Fruit fly (Drosophila melanogaster) whole organism, prepupa: Measurements from ENCODE around the gene CG11349.

Source experiments
- Blimp-1 ChIP-seq: fragments of 200-800 bp; sonication (Bioruptor generic); optimal IDR thresholded peaks from 3 replicates; lab custom pipeline; 2017; ENCODE audit warnings: missing biosample characterization, missing genetic modification characterization, mild to moderate bottlenecking, moderate library complexity, missing genetic modification reagents
- CG10631 ChIP-seq: fragments of 200-800 bp; sonication (Bioruptor generic); optimal IDR thresholded peaks from 2 replicates; lab custom pipeline; 2016; ENCODE audit warnings: missing biosample characterization, missing genetic modification characterization
- CG10669 ChIP-seq: fragments of 200-800 bp; sonication (Bioruptor generic); optimal IDR thresholded peaks from 3 replicates; lab custom pipeline; 2018; ENCODE audit warnings: missing biosample characterization, mild to moderate bottlenecking, missing genetic modification characterization, moderate library complexity
- CG11902 ChIP-seq: fragments of 200-800 bp; sonication (Bioruptor generic); optimal IDR thresholded peaks from 3 replicates; lab custom pipeline; 2016; ENCODE audit warnings: missing biosample characterization, missing genetic modification characterization
- CG15336 ChIP-seq: fragments of 200-800 bp; sonication (Bioruptor generic); IDR thresholded peaks from 2 replicates; pipeline ENCODE4 v1.3.6; 2022; ENCODE audit warnings: missing biosample characterization, missing genetic modification characterization
- CG1621 ChIP-seq: fragments of 200-800 bp; sonication (Bioruptor generic); optimal IDR thresholded peaks from 3 replicates; lab custom pipeline; 2018; ENCODE audit warnings: missing biosample characterization, mild to moderate bottlenecking, missing genetic modification characterization
- CG16779 ChIP-seq: fragments of 200-800 bp; sonication (Bioruptor generic); optimal IDR thresholded peaks from 3 replicates; lab custom pipeline; 2017; ENCODE audit warnings: missing biosample characterization, mild to moderate bottlenecking, missing genetic modification characterization
- CG3032 ChIP-seq: fragments of 200-800 bp; optimal IDR thresholded peaks from 2 replicates; lab custom pipeline; 2019; ENCODE audit warnings: missing biosample characterization, mild to moderate bottlenecking, missing genetic modification characterization, moderate library complexity
- CG31627 ChIP-seq: fragments of 200-800 bp; sonication (Bioruptor generic); optimal IDR thresholded peaks from 3 replicates; lab custom pipeline; 2016; ENCODE audit warnings: missing biosample characterization, missing genetic modification characterization
- CG32006 ChIP-seq: fragments of 200-800 bp; sonication (Bioruptor generic); optimal IDR thresholded peaks from 3 replicates; lab custom pipeline; 2017; ENCODE audit warnings: missing biosample characterization, mild to moderate bottlenecking, missing genetic modification characterization
- CG34406 ChIP-seq: fragments of 200-800 bp; sonication (Bioruptor generic); optimal IDR thresholded peaks from 3 replicates; lab custom pipeline; 2016; ENCODE audit warnings: missing biosample characterization, missing genetic modification characterization
- CG3919 ChIP-seq: fragments of 200-800 bp; sonication (Bioruptor generic); optimal IDR thresholded peaks from 3 replicates; lab custom pipeline; 2016; ENCODE audit warnings: missing biosample characterization, missing genetic modification characterization
- CG4318 ChIP-seq: fragments of 200-800 bp; sonication (Bioruptor generic); optimal IDR thresholded peaks from 3 replicates; lab custom pipeline; 2017; ENCODE audit warnings: missing biosample characterization, mild to moderate bottlenecking, missing genetic modification characterization
- CG6163 ChIP-seq: fragments of 200-800 bp; sonication (Bioruptor generic); IDR thresholded peaks from 3 replicates; pipeline ENCODE4 v1.3.6; 2022; ENCODE audit warnings: missing biosample characterization, missing genetic modification characterization
- CG6792 ChIP-seq: fragments of 200-800 bp; sonication (Bioruptor generic); optimal IDR thresholded peaks from 3 replicates; lab custom pipeline; 2016; ENCODE audit warnings: missing biosample characterization, missing genetic modification characterization
- CG6808 ChIP-seq: fragments of 200-800 bp; sonication (Bioruptor generic); optimal IDR thresholded peaks from 3 replicates; lab custom pipeline; 2017; ENCODE audit warnings: missing biosample characterization, missing genetic modification characterization, mild to moderate bottlenecking, moderate library complexity, missing genetic modification reagents
- CG6854 ChIP-seq: fragments of 200-800 bp; sonication (Bioruptor generic); optimal IDR thresholded peaks from 2 replicates; lab custom pipeline; 2017; ENCODE audit warnings: missing biosample characterization, mild to moderate bottlenecking, missing genetic modification characterization
- CG7368 ChIP-seq: fragments of 200-800 bp; sonication (Bioruptor generic); optimal IDR thresholded peaks from 3 replicates; lab custom pipeline; 2016; ENCODE audit warnings: missing biosample characterization, missing genetic modification characterization
- CG8319 ChIP-seq: fragments of 200-800 bp; sonication (Bioruptor generic); optimal IDR thresholded peaks from 3 replicates; lab custom pipeline; 2016; ENCODE audit warnings: missing biosample characterization, missing genetic modification characterization
- CG8632 ChIP-seq: fragments of 200-800 bp; sonication (Bioruptor generic); optimal IDR thresholded peaks from 3 replicates; lab custom pipeline; 2016; ENCODE audit warnings: missing biosample characterization, missing genetic modification characterization
- CG9139 ChIP-seq: fragments of 200-800 bp; sonication (Bioruptor generic); optimal IDR thresholded peaks from 3 replicates; lab custom pipeline; 2017; ENCODE audit warnings: missing biosample characterization, mild to moderate bottlenecking, missing genetic modification characterization
- Ets21C ChIP-seq: fragments of 200-800 bp; sonication (Bioruptor generic); optimal IDR thresholded peaks from 3 replicates; lab custom pipeline; 2016; ENCODE audit warnings: missing biosample characterization, missing genetic modification characterization
- Hr38 ChIP-seq: sonication (Bioruptor generic); optimal IDR thresholded peaks from 2 replicates; lab custom pipeline; 2016; ENCODE audit warnings: missing biosample characterization, missing genetic modification characterization
- Hr39 ChIP-seq: fragments of 200-800 bp; sonication (Bioruptor generic); optimal IDR thresholded peaks from 2 replicates; lab custom pipeline; 2016; ENCODE audit warnings: missing biosample characterization, missing genetic modification characterization
- Hr4 ChIP-seq: fragments of 200-800 bp; sonication (Bioruptor generic); optimal IDR thresholded peaks from 3 replicates; lab custom pipeline; 2016; ENCODE audit warnings: missing biosample characterization, missing genetic modification characterization
- Lpt ChIP-seq: fragments of 200-800 bp; sonication (Bioruptor generic); optimal IDR thresholded peaks from 3 replicates; lab custom pipeline; 2016; ENCODE audit warnings: missing biosample characterization, missing genetic modification characterization
- Met ChIP-seq: fragments of 200-800 bp; sonication (Bioruptor generic); optimal IDR thresholded peaks from 3 replicates; lab custom pipeline; 2016; ENCODE audit warnings: missing biosample characterization, missing genetic modification characterization
- OdsH ChIP-seq: fragments of 200-800 bp; sonication (Bioruptor generic); optimal IDR thresholded peaks from 3 replicates; lab custom pipeline; 2016; ENCODE audit warnings: missing biosample characterization, missing genetic modification characterization
- Sox102F ChIP-seq: fragments of 200-800 bp; sonication (Bioruptor generic); optimal IDR thresholded peaks from 2 replicates; lab custom pipeline; 2016; ENCODE audit warnings: missing biosample characterization, mild to moderate bottlenecking, missing genetic modification characterization
- Sox14 ChIP-seq: fragments of 200-800 bp; sonication (Bioruptor generic); optimal IDR thresholded peaks from 3 replicates; lab custom pipeline; 2016; ENCODE audit warnings: missing biosample characterization, missing genetic modification characterization
- Sox15 ChIP-seq: fragments of 200-800 bp; sonication (Bioruptor generic); optimal IDR thresholded peaks from 3 replicates; lab custom pipeline; 2016; ENCODE audit warnings: missing biosample characterization, missing genetic modification characterization
- achi ChIP-seq: fragments of 200-800 bp; sonication (Bioruptor generic); optimal IDR thresholded peaks from 3 replicates; lab custom pipeline; 2016; ENCODE audit warnings: missing biosample characterization, missing genetic modification characterization
- dac ChIP-seq: fragments of 200-800 bp; sonication (Bioruptor generic); optimal IDR thresholded peaks from 2 replicates; lab custom pipeline; 2017; ENCODE audit warnings: missing biosample characterization, mild to moderate bottlenecking, missing genetic modification characterization
- eg ChIP-seq: fragments of 200-800 bp; sonication (Bioruptor generic); IDR thresholded peaks from 3 replicates; pipeline ENCODE4 v1.3.6; 2022; ENCODE audit warnings: missing biosample characterization, missing genetic modification characterization
- esn ChIP-seq: fragments of 200-800 bp; sonication (Bioruptor generic); optimal IDR thresholded peaks from 2 replicates; lab custom pipeline; 2016; ENCODE audit warnings: missing biosample characterization, mild to moderate bottlenecking, missing genetic modification characterization, moderate library complexity
- fd59A ChIP-seq: fragments of 200-800 bp; sonication (Bioruptor generic); optimal IDR thresholded peaks from 2 replicates; lab custom pipeline; 2017; ENCODE audit warnings: missing biosample characterization, mild to moderate bottlenecking, missing genetic modification characterization, missing genetic modification reagents
- fd85E ChIP-seq: fragments of 200-800 bp; sonication (Bioruptor generic); optimal IDR thresholded peaks from 3 replicates; lab custom pipeline; 2016; ENCODE audit warnings: missing biosample characterization, missing genetic modification characterization
- fkh ChIP-seq: fragments of 200-800 bp; sonication (Bioruptor generic); optimal IDR thresholded peaks from 3 replicates; lab custom pipeline; 2017; ENCODE audit warnings: missing biosample characterization, mild to moderate bottlenecking, missing genetic modification characterization, moderate library complexity
- lz ChIP-seq: fragments of 200-800 bp; sonication (Bioruptor generic); optimal IDR thresholded peaks from 3 replicates; lab custom pipeline; 2016; ENCODE audit warnings: missing biosample characterization, missing genetic modification characterization
- net ChIP-seq: fragments of 200-800 bp; sonication (Bioruptor generic); optimal IDR thresholded peaks from 3 replicates; lab custom pipeline; 2016; ENCODE audit warnings: missing biosample characterization, missing genetic modification characterization
- pdm3 ChIP-seq: fragments of 200-800 bp; sonication (Bioruptor generic); optimal IDR thresholded peaks from 3 replicates; lab custom pipeline; 2016; ENCODE audit warnings: missing biosample characterization, missing genetic modification characterization
- spab ChIP-seq: fragments of 200-800 bp; sonication (Bioruptor generic); optimal IDR thresholded peaks from 2 replicates; lab custom pipeline; 2017; ENCODE audit warnings: missing biosample characterization, mild to moderate bottlenecking, missing genetic modification characterization, missing genetic modification reagents
- ss ChIP-seq, 2 experiments: fragments of 200-800 bp; sonication (Bioruptor generic); optimal IDR thresholded peaks; 2 replicates in 1 of 2; 3 replicates in 1 of 2; lab custom pipeline; 2017 to 2018; ENCODE audit warnings: mild to moderate bottlenecking in 2 of 2, missing biosample characterization in 2 of 2, missing genetic modification characterization in 2 of 2, moderate library complexity in 1 of 2
- svp ChIP-seq: fragments of 200-800 bp; sonication (Bioruptor generic); peaks from one replicate; lab custom pipeline; 2016; ENCODE audit warnings: missing biosample characterization, missing genetic modification characterization

Gene CG11349

DNA sequence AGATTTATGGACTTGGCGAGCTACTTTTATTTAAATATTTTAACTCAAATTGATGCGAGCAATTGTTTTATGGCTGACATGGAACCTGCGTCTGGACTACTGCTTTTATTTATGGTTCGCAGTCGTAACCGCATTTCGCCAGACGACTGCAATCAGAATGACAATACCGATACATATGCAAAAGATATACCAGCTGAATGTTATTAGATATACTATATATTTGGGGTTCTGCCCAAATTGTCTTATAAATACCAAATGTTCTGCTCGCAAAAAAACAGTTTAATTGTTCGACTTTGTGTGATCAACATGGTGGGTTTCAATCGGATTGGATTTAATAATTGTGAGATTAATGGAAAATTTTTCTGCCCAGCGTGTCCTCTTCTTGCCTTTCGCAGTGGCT is 3.2 kb upstream of the CG11349 start, which contains the start of gene CG32249:
Gene CG32249, plus strand, starts transcription at position 301 of the 400 bp plus-strand sequence.
- TF ChIP-seq Hr4 = no peak
- TF ChIP-seq CG8319 (GFP tag; lab: Kevin White, UChicago) = no peak
- TF ChIP-seq Hr38 (GFP tag; lab: Kevin White, UChicago) = no peak
- TF ChIP-seq Sox15 (GFP tag; lab: Kevin White, UChicago) = no peak
- no peak for TF ChIP-seq CG34406 (GFP tag; lab: Kevin White, UChicago)
- TF ChIP-seq eg (GFP tag; lab: Robert Waterston, UW) = no peak
- TF ChIP-seq CG6792 = no peak
- TF ChIP-seq Ets21C (GFP tag; lab: Kevin White, UChicago) = no peak
- no peak for TF ChIP-seq ss (GFP tag; optimal IDR thresholded peaks at IDR 0.05; lab: Kevin White, UChicago)
- no peak for TF ChIP-seq net (GFP tag; lab: Kevin White, UChicago)
- TF ChIP-seq CG6854 (GFP tag; lab: Kevin White, UChicago) = no peak
- TF ChIP-seq dac (GFP tag; lab: Kevin White, UChicago) = no peak
- TF ChIP-seq lz = no peak
- TF ChIP-seq CG10669 = no peak

- TF ChIP-seq CG6854 (GFP tag; lab: Kevin White, UChicago) (no peak), Blimp-1 (GFP tag; lab: Kevin White, UChicago) (no peak), CG15336 (GFP tag; lab: Robert Waterston, UW) (no peak), OdsH (no peak), esn (GFP tag; lab: Kevin White, UChicago) (no peak), fd59A (no peak), CG10669 (no peak), dac (GFP tag; lab: Kevin White, UChicago) (no peak), ss (GFP tag; optimal IDR thresholded peaks at IDR 0.05; lab: Kevin White, UChicago) (no peak)
Measured at dm6 chr3L:4471449-4471848, 1.4 kb upstream of the CG11349 start, which contains the start of gene CG32248. CG32248 (plus strand) TSS chr3L:4471749.

- TF ChIP-seq CG7368 (GFP tag; lab: Kevin White, UChicago) (peak; percentile 36), net (GFP tag; lab: Kevin White, UChicago) (peak; percentile 71), Hr38 (GFP tag; lab: Kevin White, UChicago) (no peak), Lpt (GFP tag; lab: Kevin White, UChicago) (no peak), pdm3 (GFP tag; lab: Kevin White, UChicago) (peak; percentile 60), fd59A (peak; percentile 3), Hr39 (GFP tag; lab: Kevin White, UChicago) (no peak), CG6163 (GFP tag; lab: Robert Waterston, UW) (peak; percentile 82), Sox15 (GFP tag; lab: Kevin White, UChicago) (no peak), Met (GFP tag; lab: Kevin White, UChicago) (peak; percentile 37), fd85E (GFP tag; lab: Kevin White, UChicago) (no peak), CG11902 (GFP tag; lab: Kevin White, UChicago) (no peak), CG10669 (peak; percentile 48), fkh (GFP tag; lab: Kevin White, UChicago) (no peak), CG3032 (tag; lab: Kevin White, UChicago) (no peak), CG10631 (GFP tag; lab: Kevin White, UChicago) (no peak), CG4318 (GFP tag; lab: Kevin White, UChicago) (no peak), CG8319 (GFP tag; lab: Kevin White, UChicago) (peak; percentile 33), CG1621 (tag; lab: Kevin White, UChicago) (no peak), Hr4 (peak; percentile 61), dac (GFP tag; lab: Kevin White, UChicago) (peak; percentile 46), esn (GFP tag; lab: Kevin White, UChicago) (no peak), Sox14 (GFP tag; lab: Kevin White, UChicago) (no peak), spab (GFP tag; lab: Kevin White, UChicago) (peak; percentile 11), Sox102F (GFP tag; lab: Kevin White, UChicago) (peak; percentile 16), CG34406 (GFP tag; lab: Kevin White, UChicago) (peak; percentile 49), OdsH (peak; percentile 50), CG6854 (GFP tag; lab: Kevin White, UChicago) (no peak), CG31627 (no peak), ss (GFP tag; optimal IDR thresholded peaks at IDR 0.05; lab: Kevin White, UChicago) (peak in 1 of 2 experiments; percentile 62), svp (GFP tag; lab: Kevin White, UChicago) (peak; percentile 51), CG3919 (GFP tag; lab: Kevin White, UChicago) (peak; percentile 71), eg (GFP tag; lab: Robert Waterston, UW) (peak; percentile 83), CG16779 (peak; percentile 22), CG9139 (GFP tag; lab: Kevin White, UChicago) (peak; percentile 40), CG32006 (GFP tag; lab: Kevin White, UChicago) (peak; percentile 31), CG6808 (GFP tag; lab: Kevin White, UChicago) (peak; percentile 14), Ets21C (GFP tag; lab: Kevin White, UChicago) (no peak), CG8632 (peak; percentile 47), lz (peak; percentile 23), achi (peak; percentile 52)
Measured at dm6 chr3L:4474946-4475470, 2.1 kb downstream of the CG11349 start.
